Worm (Caenorhabditis elegans): Measurements from ENCODE around the gene snb-2.

DNA sequence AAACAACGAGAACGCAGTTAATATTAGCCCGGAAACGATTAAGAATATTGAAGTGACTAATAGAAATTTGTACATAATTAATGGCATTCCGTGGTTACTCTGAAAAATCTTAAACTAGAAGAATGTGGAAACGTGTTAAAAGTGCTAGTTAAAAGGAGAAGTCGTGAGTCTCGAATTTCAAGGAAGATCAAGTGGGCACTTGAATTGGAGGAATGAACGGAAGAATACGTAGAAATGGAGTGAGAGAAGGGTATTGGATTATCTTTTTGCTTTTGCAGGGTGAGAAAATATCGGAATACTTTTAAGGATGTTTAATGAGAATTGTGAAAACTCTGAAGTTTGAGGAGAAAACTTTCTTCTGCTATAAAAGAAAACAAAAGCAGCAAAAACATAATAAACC is 35.5 kb downstream of the snb-2 start, which contains the start of gene hpo-30:
- TF ChIP-seq ceh-36 (tag; optimal IDR thresholded peaks at IDR 0.05) (no peak), ama-1 (optimal IDR thresholded peaks at IDR 0.05) (no peak), F13C5.2 (tag; optimal IDR thresholded peaks at IDR 0.05) (no peak), scrt-1 (GFP tag; IDR thresholded peaks at IDR 0.05) (no peak)

Measured in whole organism, early embryonic.